Fruit fly (Drosophila melanogaster) S2 (cell line): ENCODE data around the gene TfIIFalpha.

Source experiments
- CG8478 ChIP-seq: fragments of >200 bp; optimal IDR thresholded peaks from 2 replicates; lab custom pipeline; 2018
- CTCF ChIP-seq, 2 experiments: fragments of >200 bp; optimal IDR thresholded peaks; 2 replicates each; lab custom pipeline; 2018

DNA sequence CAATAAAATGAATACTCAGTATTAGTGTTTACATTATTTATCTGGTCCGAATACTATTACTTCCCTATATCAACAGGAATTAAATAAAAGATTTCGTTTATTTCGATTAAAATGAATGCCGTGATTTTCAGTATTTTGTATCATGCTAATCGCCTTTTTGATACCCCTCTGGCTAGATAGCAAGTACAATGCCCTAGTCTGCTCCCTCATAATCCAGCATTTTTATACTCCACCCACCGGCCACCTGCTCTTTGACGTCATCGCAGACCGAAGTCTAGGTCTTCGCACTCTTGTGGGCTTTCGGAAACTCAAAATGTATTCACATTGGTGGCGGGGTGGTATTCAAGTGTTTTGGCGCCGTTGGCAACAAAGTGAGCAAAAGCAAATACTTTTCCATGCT is 23.4 kb downstream of the TfIIFalpha start:
- no peak for TF ChIP-seq CG8478 (lab: Kevin White, UChicago)
- TF ChIP-seq CTCF (optimal IDR thresholded peaks at IDR 0.05; lab: Kevin White, UChicago), result no peak
